Fruit fly (Drosophila melanogaster): ENCODE results near the gene CG10650.

dm6 chr2L:18955666-18956065 is 40.1 kb downstream of the CG10650 start:
- TF ChIP-seq usp (GFP tag; optimal IDR thresholded peaks at IDR 0.05) (no peak), pan (optimal IDR thresholded peaks at IDR 0.05) (peak; percentile 7), Dll (optimal IDR thresholded peaks at IDR 0.05) (no peak)
